Worm (Caenorhabditis elegans) whole organism, dauer: ENCODE results near the gene srz-54.
"Not testable (repeated sequence)": the region's sequence is repeated elsewhere in the genome, so short reads cannot be mapped to it uniquely, and the experiment has no call there.

ENCODE experiments used
- unc-62 ChIP-seq: sonication (generic microtip); optimal IDR thresholded peaks from 2 replicates; lab custom pipeline; 2017; ENCODE audit warnings: missing biosample characterization, missing genetic modification reagents, missing genetic modification characterization

srz-54 gene

DNA sequence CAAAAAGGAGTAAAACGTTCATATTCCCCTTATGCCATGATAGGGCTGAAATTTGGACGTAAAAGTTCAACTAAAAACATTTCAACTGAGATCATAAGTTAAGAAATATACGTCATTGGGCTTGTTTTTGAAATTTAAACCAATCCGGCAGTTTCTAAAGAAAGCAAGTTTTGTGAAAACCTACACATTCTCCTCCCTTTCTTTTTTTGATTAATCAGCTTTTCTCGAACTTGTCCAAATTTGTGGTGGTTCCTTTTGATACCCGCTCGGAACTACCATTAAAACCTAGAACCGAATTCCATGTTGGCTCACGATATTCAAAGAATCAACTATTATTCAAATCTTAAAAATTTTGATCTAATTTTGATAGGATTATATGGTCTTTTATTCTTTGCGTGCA is at the start of gene srz-54:
TSS of gene srz-54 (plus strand) at position 301 of the 400 bp plus-strand sequence.
- no peak for TF ChIP-seq unc-62 (GFP tag; lab: Kevin White, UChicago)

DNA sequence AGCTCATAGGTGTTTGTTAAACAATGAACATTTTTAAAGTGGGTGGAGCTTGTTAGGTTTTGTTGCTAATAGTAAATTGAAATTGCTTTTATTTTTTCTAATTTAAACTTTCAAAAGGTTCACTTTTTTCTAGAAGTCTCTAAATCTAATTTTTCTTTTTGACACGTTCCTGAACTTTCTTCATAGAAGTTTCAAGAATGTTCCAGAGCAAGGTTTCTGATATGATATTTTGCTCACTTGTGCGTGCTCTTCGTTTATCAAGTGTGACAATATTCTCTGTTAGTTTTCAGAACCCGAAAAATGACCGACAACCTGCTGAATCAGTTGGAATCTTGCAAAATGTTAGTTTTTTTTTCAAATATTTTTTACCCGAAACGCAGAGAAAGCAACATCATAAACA is 41.7 kb upstream of the srz-54 start, which contains the start of gene fbxa-148:
TSS of gene fbxa-148 (plus strand) at position 301 of the 400 bp plus-strand sequence.
- not testable (repeated sequence) for TF ChIP-seq unc-62 (GFP tag; lab: Kevin White, UChicago)

DNA sequence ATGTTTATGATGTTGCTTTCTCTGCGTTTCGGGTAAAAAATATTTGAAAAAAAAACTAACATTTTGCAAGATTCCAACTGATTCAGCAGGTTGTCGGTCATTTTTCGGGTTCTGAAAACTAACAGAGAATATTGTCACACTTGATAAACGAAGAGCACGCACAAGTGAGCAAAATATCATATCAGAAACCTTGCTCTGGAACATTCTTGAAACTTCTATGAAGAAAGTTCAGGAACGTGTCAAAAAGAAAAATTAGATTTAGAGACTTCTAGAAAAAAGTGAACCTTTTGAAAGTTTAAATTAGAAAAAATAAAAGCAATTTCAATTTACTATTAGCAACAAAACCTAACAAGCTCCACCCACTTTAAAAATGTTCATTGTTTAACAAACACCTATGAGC is 32.5 kb upstream of the srz-54 start, which contains the start of gene fbxa-112:
TSS of gene fbxa-112 (minus strand) at position 101 of the 400 bp plus-strand sequence.
- not testable (repeated sequence) for TF ChIP-seq unc-62 (GFP tag; lab: Kevin White, UChicago)

DNA sequence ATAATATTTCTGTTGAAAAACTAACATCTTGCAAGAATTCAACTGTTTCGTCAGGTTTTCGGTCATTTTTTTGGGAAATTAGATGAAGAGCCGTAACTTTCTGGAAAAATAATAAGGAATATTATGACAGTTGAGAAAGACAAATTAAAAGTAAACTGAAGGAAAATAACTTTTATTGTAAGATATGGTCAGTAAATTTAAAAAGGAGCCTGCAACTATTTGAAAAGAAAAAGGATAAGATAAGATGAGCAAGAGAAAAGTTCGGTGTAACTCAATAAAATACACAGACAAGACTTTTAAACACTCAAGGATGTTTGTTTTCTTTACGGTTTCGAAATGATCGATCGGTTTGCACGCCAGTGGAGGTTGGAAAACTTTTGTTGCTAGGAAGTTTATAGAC is 30.9 kb upstream of the srz-54 start, which contains the start of gene fbxa-111:
TSS of gene fbxa-111 (minus strand) at position 101 of the 400 bp plus-strand sequence.
- not testable (repeated sequence) for TF ChIP-seq unc-62 (GFP tag; lab: Kevin White, UChicago)

DNA sequence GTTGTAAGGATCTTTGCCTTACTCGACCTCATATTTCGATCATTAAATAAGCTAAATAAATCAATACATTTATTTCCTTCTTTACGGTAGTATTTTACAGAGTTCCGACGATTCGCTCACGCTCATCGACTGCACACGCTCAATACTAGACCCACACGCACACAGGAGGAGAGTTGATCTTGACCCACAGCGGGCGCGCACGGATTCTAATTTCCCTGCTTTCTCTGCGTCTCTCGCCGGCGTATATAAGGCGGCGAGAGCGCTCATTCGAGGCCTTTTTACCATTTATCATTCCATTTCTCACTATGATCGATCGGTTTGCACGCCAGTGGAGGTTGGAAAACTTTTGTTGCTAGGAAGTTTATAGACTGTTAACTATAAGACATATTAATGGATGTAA is 30.4 kb upstream of the srz-54 start:
- TF ChIP-seq unc-62 (GFP tag; lab: Kevin White, UChicago) = no peak

DNA sequence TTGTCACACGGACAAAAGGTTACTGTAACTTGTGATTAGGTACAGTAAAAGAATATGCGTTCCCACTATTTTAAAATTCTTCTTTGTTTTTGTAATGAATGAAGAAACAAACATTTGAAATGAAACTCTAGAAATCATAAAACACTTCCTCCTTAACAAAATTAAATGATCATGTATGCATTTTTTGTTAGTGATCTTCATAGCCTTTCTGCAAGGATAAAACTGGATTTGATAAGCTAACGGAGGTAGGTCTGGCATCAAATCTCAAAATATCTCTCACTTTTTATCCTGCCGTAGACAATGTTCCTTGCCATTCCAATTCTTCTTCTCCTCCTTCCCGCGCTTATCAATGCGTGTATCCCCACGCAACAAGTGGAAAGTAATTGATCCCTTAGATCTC is 29.0 kb upstream of the srz-54 start, which contains the start of gene clec-238:
TSS of gene clec-238 (plus strand) at position 301 of the 400 bp plus-strand sequence.
- TF ChIP-seq unc-62 (GFP tag; lab: Kevin White, UChicago) = no peak

DNA sequence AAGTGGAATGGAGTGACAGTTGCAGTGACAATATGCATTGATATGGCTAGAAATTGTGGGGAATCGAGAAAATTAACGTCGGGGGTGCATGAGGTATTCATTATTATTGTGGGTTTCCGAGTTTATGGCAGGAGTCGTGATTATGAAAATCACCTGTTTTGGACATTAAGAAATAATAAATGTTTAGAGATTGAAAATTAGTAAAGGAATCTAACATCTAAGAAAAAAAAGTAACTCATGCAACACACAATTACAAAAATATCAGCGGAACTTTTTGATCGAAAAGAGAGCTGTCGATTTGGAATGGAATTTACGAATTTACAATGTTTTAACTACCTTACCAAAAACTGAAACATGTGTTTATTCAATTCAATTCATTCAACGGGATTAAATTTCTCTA is 25.7 kb upstream of the srz-54 start, which contains the start of gene srh-206:
TSS of gene srh-206 (minus strand) at position 101 of the 400 bp plus-strand sequence.
- TF ChIP-seq unc-62 (GFP tag; lab: Kevin White, UChicago) = no peak

DNA sequence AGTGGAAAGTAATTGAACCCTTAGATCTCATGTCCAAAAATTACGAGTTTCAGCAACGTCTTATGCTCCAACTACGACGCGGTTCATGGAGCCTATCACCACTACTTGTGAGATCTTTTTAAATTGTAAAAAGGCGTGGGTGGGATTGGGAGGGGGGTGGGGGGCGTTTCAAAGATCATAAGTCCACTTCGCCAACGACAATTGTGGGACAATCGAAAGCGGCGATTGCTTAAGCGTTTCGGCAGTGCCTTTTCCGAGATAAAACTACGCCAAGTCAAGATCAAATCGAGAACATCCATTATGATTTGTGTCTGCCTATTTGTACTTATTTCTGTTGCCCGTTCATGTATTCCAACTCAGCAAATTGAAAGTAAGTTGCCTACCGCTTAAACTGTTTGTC is 24.2 kb upstream of the srz-54 start, which contains the start of gene clec-239:
TSS of gene clec-239 (plus strand) at position 301 of the 400 bp plus-strand sequence.
- TF ChIP-seq unc-62 (GFP tag; lab: Kevin White, UChicago) = no peak

DNA sequence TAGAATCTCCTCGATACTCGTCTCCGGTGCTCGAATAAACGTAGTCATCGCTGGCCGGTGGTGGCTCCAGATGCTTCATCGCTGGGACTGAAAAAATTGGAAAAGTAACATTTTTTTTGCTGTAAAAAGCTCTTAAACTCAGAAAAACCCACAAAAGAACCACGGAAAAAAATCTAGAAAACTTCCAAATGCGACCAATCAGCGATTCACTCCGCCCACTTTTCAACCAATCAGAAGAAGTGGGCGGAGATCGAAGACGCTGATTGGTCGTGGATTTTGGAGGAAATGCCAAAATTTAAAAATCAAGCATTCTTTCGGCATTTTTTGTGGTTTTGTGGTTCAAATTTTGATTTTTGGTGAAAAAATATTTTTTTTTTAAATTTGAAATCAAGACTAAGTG is 21.5 kb upstream of the srz-54 start:
- no peak for TF ChIP-seq unc-62 (GFP tag; lab: Kevin White, UChicago)

DNA sequence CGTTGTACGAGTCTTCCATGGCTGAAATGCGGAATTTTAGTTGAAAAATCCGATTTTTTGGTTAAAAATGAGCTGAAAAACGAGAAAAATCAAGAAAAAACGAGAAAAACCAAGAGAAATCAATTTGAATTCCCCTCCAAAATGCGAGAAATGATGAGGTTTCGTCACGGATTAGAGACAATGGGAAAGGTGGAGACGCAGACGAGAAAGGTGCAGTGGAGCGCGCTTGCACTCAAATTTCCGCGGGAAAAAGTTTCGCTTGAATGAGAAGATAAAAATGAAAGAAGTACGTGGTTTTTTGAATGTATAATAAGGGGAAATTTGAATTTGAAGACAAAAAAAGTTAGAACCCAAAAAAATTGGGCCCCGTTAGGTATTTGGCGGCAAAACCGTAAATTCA is 14.8 kb upstream of the srz-54 start, which contains the start of gene efl-1:
TSS of gene efl-1 (minus strand) at position 21 of the 400 bp plus-strand sequence.
- no peak for TF ChIP-seq unc-62 (GFP tag; lab: Kevin White, UChicago)

DNA sequence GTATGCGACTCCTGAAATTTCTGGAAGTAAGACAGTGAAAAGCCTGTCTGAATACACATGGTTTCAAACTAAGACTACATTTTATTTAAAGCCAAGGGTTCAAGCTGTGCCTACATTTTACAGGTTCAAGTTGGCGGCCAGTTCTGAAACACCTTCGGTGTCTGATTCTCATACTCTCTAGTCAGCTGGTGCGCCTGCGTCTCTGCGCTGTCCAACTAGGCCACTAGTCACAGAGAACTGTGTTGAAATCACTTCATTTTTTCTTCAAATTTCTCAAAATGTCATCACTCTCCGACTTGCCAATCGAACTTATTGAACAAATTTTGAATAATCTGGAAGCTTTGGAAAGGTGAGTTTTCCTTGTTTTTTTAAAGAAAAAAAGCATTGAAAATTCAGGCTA is 13.8 kb upstream of the srz-54 start, which contains the start of gene fbxa-90:
TSS of gene fbxa-90 (plus strand) at position 179 of the 400 bp plus-strand sequence.
- no peak for TF ChIP-seq unc-62 (GFP tag; lab: Kevin White, UChicago)

DNA sequence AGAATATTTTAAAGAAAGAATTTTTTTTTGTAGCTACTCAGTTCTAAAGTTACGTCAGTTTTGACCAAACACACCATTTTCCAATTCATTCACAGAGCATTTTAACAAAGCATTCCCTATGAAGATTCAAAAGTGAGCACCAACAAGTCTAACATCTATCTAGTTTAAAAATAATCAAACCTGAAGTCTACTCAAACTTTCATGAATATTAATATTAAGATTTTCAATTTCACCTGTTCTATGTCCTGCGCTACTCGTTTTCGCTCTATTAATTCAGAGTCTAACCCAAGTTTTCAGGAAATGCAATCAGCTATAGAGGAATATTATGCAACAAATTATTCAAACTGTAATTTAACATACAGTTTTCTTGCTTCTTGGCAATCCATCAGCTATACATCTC is 8.3 kb upstream of the srz-54 start, which contains the start of gene srh-119:
TSS of gene srh-119 (plus strand) at position 301 of the 400 bp plus-strand sequence.
- no peak for TF ChIP-seq unc-62 (GFP tag; lab: Kevin White, UChicago)

DNA sequence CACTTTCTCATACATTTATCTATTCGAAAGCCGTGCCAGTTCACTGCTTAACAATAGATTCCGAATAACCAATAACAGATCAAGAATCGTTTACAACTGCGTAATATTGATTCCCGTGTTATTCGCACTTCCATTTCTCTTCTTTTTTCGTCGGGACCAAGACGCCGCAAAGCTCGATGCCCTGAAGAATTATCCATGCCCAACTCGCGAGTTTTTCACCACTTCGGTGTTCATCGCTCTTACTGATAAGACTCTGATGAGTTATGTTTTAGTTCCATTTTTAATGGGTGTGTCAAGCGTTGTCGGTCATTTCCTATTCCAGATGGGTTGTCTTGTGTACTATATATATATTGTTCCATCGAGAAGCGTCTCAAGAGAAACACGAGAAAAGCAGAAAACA is 7.1 kb upstream of the srz-54 start:
- TF ChIP-seq unc-62 (GFP tag; lab: Kevin White, UChicago) = no peak

DNA sequence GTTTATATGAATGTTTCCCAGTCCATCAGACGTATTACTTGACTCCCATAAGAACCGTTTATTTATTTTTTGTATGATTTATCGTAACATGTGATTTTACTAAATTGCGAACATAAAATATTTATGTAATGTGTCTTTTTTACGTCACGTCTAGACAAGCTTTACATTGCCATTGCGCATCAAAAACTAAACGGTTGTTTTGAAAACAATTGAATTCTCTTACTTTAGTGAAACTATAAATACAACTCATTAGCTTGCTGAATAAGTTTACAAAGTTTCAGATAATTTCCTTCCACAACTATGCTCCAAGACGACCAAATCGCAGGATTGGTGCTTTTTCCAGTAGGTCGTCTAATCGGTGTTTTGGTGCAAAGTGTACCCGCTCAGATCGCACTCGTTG is 5.5 kb upstream of the srz-54 start, which contains the start of gene srx-54:
TSS of gene srx-54 (plus strand) at position 301 of the 400 bp plus-strand sequence.
- no peak for TF ChIP-seq unc-62 (GFP tag; lab: Kevin White, UChicago)

DNA sequence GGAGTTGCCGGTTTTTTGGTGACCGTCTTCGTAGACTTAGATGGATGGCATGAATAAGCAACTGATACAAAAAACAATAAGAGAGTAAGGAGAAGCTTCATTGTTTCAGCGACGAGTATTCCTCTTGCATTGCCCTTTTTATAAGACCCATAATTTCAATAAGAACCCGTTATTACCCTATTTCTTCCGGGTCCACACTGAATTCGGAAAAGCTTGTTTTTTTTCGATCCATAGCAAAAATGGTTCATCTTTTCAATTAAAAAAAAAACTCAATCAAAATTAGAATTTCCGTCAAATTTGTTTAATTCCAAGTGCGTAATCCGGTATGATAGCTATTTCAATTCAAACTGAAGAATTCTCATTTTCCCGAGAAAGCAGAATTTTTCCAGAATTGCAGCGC is 6.6 kb downstream of the srz-54 start, which contains the start of gene Y102A5C.40:
TSS of gene Y102A5C.40 (minus strand) at position 101 of the 400 bp plus-strand sequence.
- TF ChIP-seq unc-62 (GFP tag; lab: Kevin White, UChicago) = no peak

DNA sequence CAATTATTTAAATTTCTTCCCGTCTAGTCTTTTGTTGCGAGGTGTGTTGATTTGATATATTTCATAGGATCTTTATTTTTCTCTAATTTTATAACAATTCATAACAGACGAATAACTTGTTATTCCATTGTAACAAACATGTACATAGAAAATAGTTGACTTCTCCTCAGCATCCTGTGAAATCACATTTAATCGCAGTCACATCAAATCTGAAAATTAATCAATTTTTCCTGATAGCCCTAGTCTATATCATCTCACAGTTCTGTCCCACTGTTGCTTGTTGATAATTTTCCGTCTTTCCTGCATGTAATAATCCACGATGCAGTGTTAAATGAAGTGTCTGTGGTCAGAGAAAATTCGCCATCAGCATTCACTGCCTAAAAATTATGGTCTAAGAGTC is 7.3 kb downstream of the srz-54 start:
- no peak for TF ChIP-seq unc-62 (GFP tag; lab: Kevin White, UChicago)

DNA sequence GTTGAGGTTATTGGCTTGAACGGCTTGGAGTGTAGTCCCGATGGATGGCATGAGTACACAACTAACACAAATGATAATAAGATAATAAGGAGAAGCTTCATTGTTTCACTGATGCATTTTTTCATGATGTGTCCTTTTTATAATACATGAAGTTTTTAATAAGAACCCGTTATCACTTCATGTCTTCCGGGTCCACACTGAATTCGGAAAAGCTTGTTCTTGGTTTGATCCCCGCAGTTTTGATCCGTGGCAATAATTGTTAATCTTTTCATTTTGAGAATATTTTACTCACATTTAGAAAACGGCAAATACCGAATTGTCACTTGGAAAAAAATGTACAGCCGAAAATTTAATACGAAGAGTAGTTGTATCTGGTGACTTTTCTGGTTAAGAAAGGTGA is 8.1 kb downstream of the srz-54 start, which contains the start of gene Y102A5C.27:
TSS of gene Y102A5C.27 (minus strand) at position 101 of the 400 bp plus-strand sequence.
- no peak for TF ChIP-seq unc-62 (GFP tag; lab: Kevin White, UChicago)
